Worm (Caenorhabditis elegans) whole organism, L4/young adult: ENCODE data around the gene nhr-11.

Source experiments
- W03F9.2 ChIP-seq: fragments of 150-350 bp; optimal IDR thresholded peaks from 2 replicates; lab custom pipeline; 2014; ENCODE audit warnings: missing biosample characterization, missing genetic modification characterization
- dao-5 ChIP-seq: sonication (generic microtip); optimal IDR thresholded peaks from 2 replicates; lab custom pipeline; 2016; ENCODE audit warnings: missing genotype, missing genetic modification characterization, moderate library complexity, missing compliant biosample characterization
- him-1 ChIP-seq: sonication (generic microtip); optimal IDR thresholded peaks from 2 replicates; lab custom pipeline; 2016; ENCODE audit warnings: missing genotype, missing genetic modification reagents, missing genetic modification characterization, missing compliant biosample characterization

DNA sequence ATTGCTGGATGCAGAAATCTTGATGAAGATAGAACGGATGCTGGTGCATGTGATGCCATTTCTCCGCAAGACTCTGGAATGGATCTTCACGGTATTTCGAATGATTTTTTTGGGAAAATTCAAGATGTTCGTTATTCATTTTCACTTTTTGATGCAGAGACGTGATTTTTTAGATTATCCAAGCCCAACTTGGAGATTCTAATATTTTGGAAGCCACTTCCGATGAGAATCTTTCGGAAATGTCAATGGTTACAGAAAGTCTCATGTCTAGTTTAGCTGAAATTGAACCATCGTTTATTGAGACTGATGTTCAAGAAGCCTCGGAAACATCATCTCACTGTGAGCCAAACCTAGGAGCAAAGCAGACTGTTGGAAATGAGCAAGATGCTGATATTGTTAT is 31.0 kb downstream of the nhr-11 start:
- TF ChIP-seq him-1 (tag; lab: Kevin White, UChicago) (no peak), W03F9.2 (no peak), dao-5 (tag; lab: Kevin White, UChicago) (no peak)
